Fruit fly (Drosophila melanogaster) whole organism, embryonic: ENCODE measurements around the gene Rok.

Source experiments
- Antp ChIP-seq: fragments of 200-800 bp; sonication (Bioruptor generic); optimal IDR thresholded peaks from 3 replicates; lab custom pipeline; 2016; ENCODE audit warnings: missing biosample characterization, missing genetic modification characterization
- Atf-2 ChIP-seq: fragments of 200-800 bp; sonication (Bioruptor generic); optimal IDR thresholded peaks from 2 replicates; lab custom pipeline; 2016; ENCODE audit warnings: missing biosample characterization, missing genetic modification characterization
- BtbVII ChIP-seq: fragments of 200-800 bp; sonication (Bioruptor generic); optimal IDR thresholded peaks from 3 replicates; lab custom pipeline; 2017; ENCODE audit warnings: missing biosample characterization, mild to moderate bottlenecking, missing genetic modification characterization
- CG10462 ChIP-seq: fragments of 200-800 bp; sonication (Bioruptor generic); optimal IDR thresholded peaks from 2 replicates; lab custom pipeline; 2016; ENCODE audit warnings: missing biosample characterization, missing genetic modification characterization
- CG10654 ChIP-seq: fragments of 200-800 bp; sonication (Bioruptor generic); optimal IDR thresholded peaks from 2 replicates; lab custom pipeline; 2016; ENCODE audit warnings: missing biosample characterization, missing genetic modification characterization
- CG11504 ChIP-seq: fragments of 200-800 bp; sonication (Bioruptor generic); optimal IDR thresholded peaks from 3 replicates; lab custom pipeline; 2019; ENCODE audit warnings: missing biosample characterization, mild to moderate bottlenecking, missing genetic modification characterization, moderate library complexity
- CG12744 ChIP-seq: fragments of 200-800 bp; sonication (Bioruptor generic); optimal IDR thresholded peaks from 2 replicates; lab custom pipeline; 2016; ENCODE audit warnings: missing biosample characterization, missing genetic modification characterization
- CG14860 ChIP-seq: fragments of 200-800 bp; sonication (Bioruptor generic); IDR thresholded peaks from 3 replicates; pipeline ENCODE4 v1.3.6; 2022; ENCODE audit warnings: missing biosample characterization, missing genetic modification characterization; ENCODE audit not compliant: partially characterized antibody
- CG1603 ChIP-seq: fragments of 200-800 bp; sonication (Bioruptor generic); optimal IDR thresholded peaks from 2 replicates; lab custom pipeline; 2019; ENCODE audit warnings: missing biosample characterization, mild to moderate bottlenecking, missing genetic modification characterization, moderate library complexity
- CG17385 ChIP-seq: fragments of 200-800 bp; sonication (Bioruptor generic); optimal IDR thresholded peaks from 3 replicates; lab custom pipeline; 2018; ENCODE audit warnings: missing biosample characterization, mild to moderate bottlenecking, missing genetic modification characterization
- CG18476 ChIP-seq: fragments of 200-800 bp; sonication (Bioruptor generic); optimal IDR thresholded peaks from 2 replicates; lab custom pipeline; 2016; ENCODE audit warnings: missing biosample characterization, mild to moderate bottlenecking, missing genetic modification characterization
- CG18619 ChIP-seq: fragments of 200-800 bp; sonication (Bioruptor generic); optimal IDR thresholded peaks from 3 replicates; lab custom pipeline; 2017; ENCODE audit warnings: missing biosample characterization, mild to moderate bottlenecking, missing genetic modification characterization
- CG2116 ChIP-seq: fragments of 200-800 bp; sonication (Bioruptor generic); optimal IDR thresholded peaks from 3 replicates; lab custom pipeline; 2018; ENCODE audit warnings: missing biosample characterization, mild to moderate bottlenecking, missing genetic modification characterization
- CG2712 ChIP-seq: fragments of 200-800 bp; optimal IDR thresholded peaks from 3 replicates; lab custom pipeline; 2019; ENCODE audit warnings: missing biosample characterization, mild to moderate bottlenecking, missing genetic modification characterization, moderate library complexity
- CG2875 ChIP-seq: fragments of 200-800 bp; sonication (Bioruptor generic); optimal IDR thresholded peaks from 2 replicates; lab custom pipeline; 2017; ENCODE audit warnings: missing biosample characterization, mild to moderate bottlenecking, missing genetic modification characterization, missing genetic modification reagents
- CG31365 ChIP-seq: fragments of 200-800 bp; sonication (Bioruptor generic); optimal IDR thresholded peaks from 2 replicates; lab custom pipeline; 2018; ENCODE audit warnings: missing biosample characterization, mild to moderate bottlenecking, missing genetic modification characterization
- CG32532 ChIP-seq: fragments of 200-800 bp; sonication (Bioruptor generic); IDR thresholded peaks from 2 replicates; pipeline ENCODE4 v1.3.6; 2022; ENCODE audit warnings: missing biosample characterization, missing genetic modification characterization
- CG33557 ChIP-seq: fragments of 200-800 bp; sonication (Bioruptor generic); optimal IDR thresholded peaks from 2 replicates; lab custom pipeline; 2019; ENCODE audit warnings: missing biosample characterization, mild to moderate bottlenecking, missing genetic modification characterization, moderate library complexity
- CG3847 ChIP-seq: fragments of 200-800 bp; sonication (Bioruptor generic); IDR thresholded peaks from 2 replicates; pipeline ENCODE4 v1.3.6; 2022; ENCODE audit warnings: missing biosample characterization, missing genetic modification characterization
- CG42726 ChIP-seq: fragments of 200-800 bp; sonication (Bioruptor generic); IDR thresholded peaks from 2 replicates; pipeline ENCODE4 v1.3.6; 2022; ENCODE audit warnings: missing biosample characterization, missing genetic modification characterization; ENCODE audit not compliant: partially characterized antibody
- CG4820 ChIP-seq: fragments of 200-800 bp; sonication (Bioruptor generic); optimal IDR thresholded peaks from 3 replicates; lab custom pipeline; 2016; ENCODE audit warnings: missing biosample characterization, missing genetic modification characterization
- CG6272 ChIP-seq: fragments of 200-800 bp; sonication (Bioruptor generic); IDR thresholded peaks from 2 replicates; pipeline ENCODE4 v1.3.6; 2022; ENCODE audit warnings: missing biosample characterization, missing genetic modification characterization
- CG6791 ChIP-seq: fragments of 200-800 bp; sonication (Bioruptor generic); IDR thresholded peaks from 3 replicates; pipeline ENCODE4 v1.3.6; 2022; ENCODE audit warnings: missing biosample characterization, missing genetic modification characterization; ENCODE audit not compliant: partially characterized antibody
- CG7556 ChIP-seq: fragments of 200-800 bp; sonication (Bioruptor generic); optimal IDR thresholded peaks from 2 replicates; lab custom pipeline; 2017; ENCODE audit warnings: missing biosample characterization, mild to moderate bottlenecking, missing genetic modification characterization
- CG7839 ChIP-seq: fragments of 200-800 bp; sonication (Bioruptor generic); optimal IDR thresholded peaks from 3 replicates; lab custom pipeline; 2018; ENCODE audit warnings: missing biosample characterization, mild to moderate bottlenecking, missing genetic modification characterization, moderate library complexity
- CG8924 ChIP-seq: fragments of 200-800 bp; optimal IDR thresholded peaks from 3 replicates; lab custom pipeline; 2019; ENCODE audit warnings: missing biosample characterization, mild to moderate bottlenecking, missing genetic modification characterization, moderate library complexity
- CG9876 ChIP-seq: fragments of 200-800 bp; sonication (Bioruptor generic); optimal IDR thresholded peaks from 2 replicates; lab custom pipeline; 2016; ENCODE audit warnings: missing biosample characterization, missing genetic modification characterization
- CHES-1-like ChIP-seq: fragments of 200-800 bp; sonication (Bioruptor generic); optimal IDR thresholded peaks from 2 replicates; lab custom pipeline; 2016; ENCODE audit warnings: missing biosample characterization, missing genetic modification characterization
- Dek ChIP-seq: fragments of 200-800 bp; sonication (Bioruptor generic); optimal IDR thresholded peaks from 3 replicates; lab custom pipeline; 2019; ENCODE audit warnings: missing biosample characterization, mild to moderate bottlenecking, missing genetic modification characterization, moderate library complexity
- Dll ChIP-seq: fragments of 200-800 bp; sonication (Bioruptor generic); IDR thresholded peaks from 4 replicates; pipeline ENCODE4 v1.3.6; 2022; ENCODE audit warnings: missing biosample characterization, missing genetic modification characterization; ENCODE audit not compliant: partially characterized antibody
- Doc2 ChIP-seq: fragments of 200-800 bp; sonication (Bioruptor generic); IDR thresholded peaks from 2 replicates; pipeline ENCODE4 v1.3.6; 2022; ENCODE audit warnings: missing biosample characterization, missing genetic modification characterization
- Dref ChIP-seq: fragments of 200-800 bp; sonication (Bioruptor generic); IDR thresholded peaks from 2 replicates; pipeline ENCODE4 v1.3.6; 2022; ENCODE audit warnings: missing biosample characterization, missing genetic modification characterization
- Ets97D ChIP-seq: fragments of 200-800 bp; sonication (Bioruptor generic); optimal IDR thresholded peaks from 3 replicates; lab custom pipeline; 2016; ENCODE audit warnings: missing biosample characterization, missing genetic modification characterization
- HmgZ ChIP-seq: fragments of 200-800 bp; sonication (Bioruptor generic); optimal IDR thresholded peaks from 2 replicates; lab custom pipeline; 2018; ENCODE audit warnings: missing biosample characterization, mild to moderate bottlenecking, missing genetic modification characterization
- MTF-1 ChIP-seq: fragments of 200-800 bp; sonication (Bioruptor generic); optimal IDR thresholded peaks from 2 replicates; lab custom pipeline; 2018; ENCODE audit warnings: missing biosample characterization, mild to moderate bottlenecking, missing genetic modification characterization, borderline replicate concordance
- Med ChIP-seq: fragments of 200-800 bp; sonication (Bioruptor generic); peaks from one replicate; lab custom pipeline; 2016; ENCODE audit warnings: missing biosample characterization, missing genetic modification characterization, mild to moderate bottlenecking, inconsistent platforms, moderate library complexity
- NC2β ChIP-seq: fragments of 200-800 bp; sonication (Bioruptor generic); optimal IDR thresholded peaks from 2 replicates; lab custom pipeline; 2016; ENCODE audit warnings: missing biosample characterization, missing genetic modification characterization
- NK7.1 ChIP-seq: fragments of 200-800 bp; sonication (Bioruptor generic); optimal IDR thresholded peaks from 3 replicates; lab custom pipeline; 2016; ENCODE audit warnings: missing biosample characterization, missing genetic modification characterization
- NfI ChIP-seq: fragments of 200-800 bp; sonication (Bioruptor generic); optimal IDR thresholded peaks from 3 replicates; lab custom pipeline; 2018; ENCODE audit warnings: missing biosample characterization, mild to moderate bottlenecking, missing genetic modification characterization, moderate library complexity
- Sin3A ChIP-seq: fragments of >200 bp; optimal IDR thresholded peaks from 2 replicates; lab custom pipeline; 2018
- Sry-δ ChIP-seq: fragments of 200-800 bp; sonication (Bioruptor generic); optimal IDR thresholded peaks from 2 replicates; lab custom pipeline; 2016; ENCODE audit warnings: missing biosample characterization, missing genetic modification characterization
- ac ChIP-seq: fragments of 200-800 bp; sonication (Bioruptor generic); optimal IDR thresholded peaks from 3 replicates; lab custom pipeline; 2017; ENCODE audit warnings: missing biosample characterization, mild to moderate bottlenecking, missing genetic modification characterization
- bcd ChIP-seq: fragments of 200-800 bp; sonication (Bioruptor generic); optimal IDR thresholded peaks from 2 replicates; lab custom pipeline; 2017; ENCODE audit warnings: missing biosample characterization, mild to moderate bottlenecking, missing genetic modification characterization
- chinmo ChIP-seq: fragments of 200-800 bp; sonication (Bioruptor generic); IDR thresholded peaks from 4 replicates; pipeline ENCODE4 v1.3.6; 2022; ENCODE audit warnings: missing biosample characterization, missing genetic modification characterization; ENCODE audit not compliant: partially characterized antibody
- crp ChIP-seq, 2 experiments: fragments of 200-800 bp; sonication (Bioruptor generic); optimal IDR thresholded peaks; 2 replicates in 1 of 2; 3 replicates in 1 of 2; lab custom pipeline; 2017; ENCODE audit warnings: missing biosample characterization in 2 of 2, missing genetic modification characterization in 2 of 2, mild to moderate bottlenecking in 1 of 2, moderate library complexity in 1 of 2
- hb ChIP-seq: fragments of 200-800 bp; sonication (Bioruptor generic); IDR thresholded peaks from 3 replicates; pipeline ENCODE4 v1.3.6; 2022; ENCODE audit warnings: missing biosample characterization, missing genetic modification characterization; ENCODE audit not compliant: partially characterized antibody
- jumu ChIP-seq: fragments of 200-800 bp; sonication (Bioruptor generic); optimal IDR thresholded peaks from 3 replicates; lab custom pipeline; 2016; ENCODE audit warnings: missing biosample characterization, missing genetic modification characterization
- slbo ChIP-seq: fragments of 200-800 bp; sonication (Bioruptor generic); IDR thresholded peaks from 2 replicates; pipeline ENCODE4 v1.3.6; 2022; ENCODE audit warnings: missing biosample characterization, missing genetic modification characterization
- sob ChIP-seq: fragments of 200-800 bp; sonication (Bioruptor generic); IDR thresholded peaks from 2 replicates; pipeline ENCODE4 v1.3.6; 2022; ENCODE audit warnings: missing biosample characterization, missing genetic modification characterization
- stwl ChIP-seq: fragments of 200-800 bp; sonication (Bioruptor generic); optimal IDR thresholded peaks from 3 replicates; lab custom pipeline; 2018; ENCODE audit warnings: missing biosample characterization, mild to moderate bottlenecking, missing genetic modification characterization, moderate library complexity
- vvl ChIP-seq: fragments of 200-800 bp; sonication (Bioruptor generic); IDR thresholded peaks from 2 replicates; pipeline ENCODE4 v1.3.6; 2022; ENCODE audit warnings: missing biosample characterization, missing genetic modification characterization

Rok gene

DNA sequence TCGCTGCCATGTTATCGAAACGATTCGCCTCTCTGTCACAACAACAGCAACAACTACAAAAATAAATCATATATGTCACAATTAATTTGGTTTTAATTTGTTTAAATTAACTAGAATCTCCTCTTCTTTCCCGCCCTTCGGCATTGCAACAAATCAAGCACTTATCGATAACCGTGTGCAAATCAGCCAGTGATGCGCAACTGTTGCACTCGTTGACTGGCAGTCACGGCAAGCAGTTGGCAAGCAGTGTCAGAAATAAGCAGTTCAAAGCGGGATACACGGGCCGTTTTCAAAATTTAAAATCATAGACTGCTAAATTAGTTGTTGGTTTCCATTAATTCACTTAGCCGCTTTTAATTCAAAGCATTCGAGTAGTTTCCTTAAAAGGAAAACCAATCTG lies 46.6 kb upstream of the Rok start, which contains the start of gene Axs (continued):
- TF ChIP-seq CG2712, result peak; percentile 20
- no peak for TF ChIP-seq CG4820 (GFP tag; lab: Kevin White, UChicago)
- TF ChIP-seq Atf-2 (GFP tag; lab: Kevin White, UChicago), result peak; percentile 15
- TF ChIP-seq ac (GFP tag; lab: Kevin White, UChicago), result no peak
- peak; percentile 86 for TF ChIP-seq CG42726 (GFP tag; lab: Robert Waterston, UW)
- TF ChIP-seq CG32532 (GFP tag; lab: Robert Waterston, UW), result no peak
- TF ChIP-seq CG8924 (tag; lab: Kevin White, UChicago), result peak; percentile 35
- peak; percentile 9 for TF ChIP-seq CG33557 (GFP tag; lab: Kevin White, UChicago)
- peak; percentile 62; the same call in 2 of the 4 replicates for TF ChIP-seq Dll (GFP tag; lab: Robert Waterston, UW)
- peak in 1 of 2 experiments; percentile 32 for TF ChIP-seq crp (GFP tag; optimal IDR thresholded peaks at IDR 0.05; lab: Kevin White, UChicago)
- peak; percentile 99 for TF ChIP-seq chinmo (GFP tag; lab: Robert Waterston, UW)
- TF ChIP-seq slbo, result peak; percentile 52
- TF ChIP-seq Med (GFP tag; lab: Kevin White, UChicago), result peak; percentile 89
- no peak for TF ChIP-seq NK7.1 (GFP tag; lab: Kevin White, UChicago)
- peak; percentile 88 for TF ChIP-seq Dref (GFP tag; lab: Robert Waterston, UW)
- peak; percentile 19 for TF ChIP-seq MTF-1 (GFP tag; lab: Kevin White, UChicago)
- TF ChIP-seq CG12744 (GFP tag; lab: Kevin White, UChicago), result no peak
- TF ChIP-seq CG6791 (GFP tag; lab: Robert Waterston, UW), result peak; percentile 75
- TF ChIP-seq CG7556, result no peak
- TF ChIP-seq CG9876 (GFP tag; lab: Kevin White, UChicago), result no peak
- TF ChIP-seq HmgZ (tag; lab: Kevin White, UChicago), result peak; percentile 51
- peak; percentile 69 for TF ChIP-seq hb (GFP tag; lab: Robert Waterston, UW)
- no peak for TF ChIP-seq CG10462
- no peak for TF ChIP-seq bcd (GFP tag; lab: Kevin White, UChicago)
- TF ChIP-seq stwl (tag; lab: Kevin White, UChicago), result peak; percentile 64
- peak; percentile 79 for TF ChIP-seq Sry-δ (GFP tag; lab: Kevin White, UChicago)
- TF ChIP-seq vvl, result peak; percentile 76
- TF ChIP-seq Dek (tag; lab: Kevin White, UChicago), result peak; percentile 28
- peak; percentile 85 for TF ChIP-seq CG2116 (GFP tag; lab: Kevin White, UChicago)
- peak; percentile 43; the same call in 1 of the 2 replicates for TF ChIP-seq sob (GFP tag; lab: Robert Waterston, UW)
- peak; percentile 9 for TF ChIP-seq CG7839
- peak; percentile 97 for TF ChIP-seq CG31365 (tag; lab: Kevin White, UChicago)
- TF ChIP-seq CG11504, result peak; percentile 62
- peak; percentile 34 for TF ChIP-seq NC2β (GFP tag; lab: Kevin White, UChicago)
- TF ChIP-seq Antp (GFP tag; lab: Kevin White, UChicago), result peak; percentile 45
- peak; percentile 53 for TF ChIP-seq CHES-1-like (GFP tag; lab: Kevin White, UChicago)
- TF ChIP-seq NfI (GFP tag; lab: Kevin White, UChicago), result peak; percentile 11
- TF ChIP-seq CG6272 (GFP tag; lab: Robert Waterston, UW), result no peak
- TF ChIP-seq Doc2 (GFP tag; lab: Robert Waterston, UW), result no peak
- TF ChIP-seq CG18476 (GFP tag; lab: Kevin White, UChicago), result no peak
- no peak for TF ChIP-seq BtbVII (GFP tag; lab: Kevin White, UChicago)
- TF ChIP-seq CG2875, result no peak
- peak; percentile 48 for TF ChIP-seq Sin3A (lab: Kevin White, UChicago)
- TF ChIP-seq CG3847, result peak; percentile 30
- peak; percentile 81 for TF ChIP-seq Ets97D (GFP tag; lab: Kevin White, UChicago)
- no peak for TF ChIP-seq CG18619 (GFP tag; lab: Kevin White, UChicago)
- TF ChIP-seq CG14860, result peak; percentile 64
- TF ChIP-seq CG1603 (tag; lab: Kevin White, UChicago), result peak; percentile 66
- TF ChIP-seq CG17385, result peak; percentile 78
- TF ChIP-seq CG10654 (GFP tag; lab: Kevin White, UChicago), result no peak
- TF ChIP-seq jumu, result peak; percentile 16
